Fruit fly (Drosophila melanogaster) whole organism, embryonic: ENCODE data around the gene CG14431.

Experiments
- Atf3 ChIP-seq: fragments of 200-800 bp; sonication (Bioruptor generic); optimal IDR thresholded peaks from 3 replicates; lab custom pipeline; 2016; ENCODE audit warnings: missing biosample characterization, missing genetic modification characterization
- B-H2 ChIP-seq: fragments of 200-800 bp; sonication (Bioruptor generic); optimal IDR thresholded peaks from 2 replicates; lab custom pipeline; 2018; ENCODE audit warnings: missing biosample characterization, mild to moderate bottlenecking, missing genetic modification characterization
- CG10147 ChIP-seq: fragments of 200-800 bp; sonication (Bioruptor generic); optimal IDR thresholded peaks from 2 replicates; lab custom pipeline; 2019; ENCODE audit warnings: missing biosample characterization, mild to moderate bottlenecking, missing genetic modification characterization, moderate library complexity
- CG12155 ChIP-seq: fragments of 200-800 bp; sonication (Bioruptor generic); optimal IDR thresholded peaks from 3 replicates; lab custom pipeline; 2016; ENCODE audit warnings: missing biosample characterization, missing genetic modification characterization
- CG12219 ChIP-seq: fragments of 200-800 bp; sonication (Bioruptor generic); optimal IDR thresholded peaks from 3 replicates; lab custom pipeline; 2018; ENCODE audit warnings: missing biosample characterization, mild to moderate bottlenecking, missing genetic modification characterization
- CG12769 ChIP-seq: fragments of 200-800 bp; sonication (Bioruptor generic); optimal IDR thresholded peaks from 2 replicates; lab custom pipeline; 2019; ENCODE audit warnings: missing biosample characterization, mild to moderate bottlenecking, missing genetic modification characterization, moderate library complexity
- CG14014 ChIP-seq: fragments of 200-800 bp; sonication (Bioruptor generic); IDR thresholded peaks from 2 replicates; pipeline ENCODE4 v1.3.6; 2022; ENCODE audit warnings: missing biosample characterization, missing genetic modification characterization
- CG1603 ChIP-seq: fragments of 200-800 bp; sonication (Bioruptor generic); optimal IDR thresholded peaks from 2 replicates; lab custom pipeline; 2019; ENCODE audit warnings: missing biosample characterization, mild to moderate bottlenecking, missing genetic modification characterization, moderate library complexity
- CG17802 ChIP-seq: fragments of 200-800 bp; sonication (Bioruptor generic); optimal IDR thresholded peaks from 2 replicates; lab custom pipeline; 2018; ENCODE audit warnings: missing biosample characterization, mild to moderate bottlenecking, missing genetic modification characterization, moderate library complexity
- CG18262 ChIP-seq: fragments of 200-800 bp; optimal IDR thresholded peaks from 3 replicates; lab custom pipeline; 2019; ENCODE audit warnings: missing biosample characterization, mild to moderate bottlenecking, missing genetic modification characterization, moderate library complexity
- CG3065 ChIP-seq: fragments of 200-800 bp; sonication (Bioruptor generic); optimal IDR thresholded peaks from 2 replicates; lab custom pipeline; 2016; ENCODE audit warnings: missing biosample characterization, missing genetic modification characterization
- CG3281 ChIP-seq: fragments of 200-800 bp; sonication (Bioruptor generic); optimal IDR thresholded peaks from 3 replicates; lab custom pipeline; 2017; ENCODE audit warnings: missing biosample characterization, mild to moderate bottlenecking, missing genetic modification characterization
- CG8281 ChIP-seq: fragments of 200-800 bp; sonication (Bioruptor generic); optimal IDR thresholded peaks from 2 replicates; lab custom pipeline; 2018; ENCODE audit warnings: missing biosample characterization, mild to moderate bottlenecking, missing genetic modification characterization, moderate library complexity
- CG8388 ChIP-seq: fragments of 200-800 bp; sonication (Bioruptor generic); optimal IDR thresholded peaks from 2 replicates; lab custom pipeline; 2019; ENCODE audit warnings: missing biosample characterization, mild to moderate bottlenecking, missing genetic modification characterization, moderate library complexity
- CHES-1-like ChIP-seq: fragments of 200-800 bp; sonication (Bioruptor generic); optimal IDR thresholded peaks from 2 replicates; lab custom pipeline; 2016; ENCODE audit warnings: missing biosample characterization, missing genetic modification characterization
- Dad ChIP-seq: fragments of 200-800 bp; sonication (Bioruptor generic); optimal IDR thresholded peaks from 3 replicates; lab custom pipeline; 2016; ENCODE audit warnings: missing biosample characterization, missing genetic modification characterization
- Dbx ChIP-seq: fragments of 200-800 bp; sonication (Bioruptor generic); IDR thresholded peaks from 3 replicates; pipeline ENCODE4 v1.3.6; 2022; ENCODE audit warnings: missing biosample characterization, missing genetic modification characterization
- Fer3 ChIP-seq: fragments of 200-800 bp; sonication (Bioruptor generic); optimal IDR thresholded peaks from 2 replicates; lab custom pipeline; 2018; ENCODE audit warnings: missing biosample characterization, mild to moderate bottlenecking, missing genetic modification characterization, moderate library complexity
- Hey ChIP-seq: fragments of 200-800 bp; sonication (Bioruptor generic); optimal IDR thresholded peaks from 3 replicates; lab custom pipeline; 2018; ENCODE audit warnings: missing biosample characterization, mild to moderate bottlenecking, missing genetic modification characterization
- Lpt ChIP-seq: fragments of >200 bp; optimal IDR thresholded peaks from 2 replicates; lab custom pipeline; 2018; ENCODE audit warnings: missing biosample characterization, missing genetic modification characterization
- Mrtf ChIP-seq: fragments of 200-800 bp; sonication (Bioruptor generic); IDR thresholded peaks from 3 replicates; pipeline ENCODE4 v1.3.6; 2022; ENCODE audit warnings: missing biosample characterization, missing genetic modification characterization
- Oli ChIP-seq: fragments of 200-800 bp; sonication (Bioruptor generic); optimal IDR thresholded peaks from 2 replicates; lab custom pipeline; 2018; ENCODE audit warnings: missing biosample characterization, mild to moderate bottlenecking, missing genetic modification characterization, moderate library complexity
- Ptx1 ChIP-seq: fragments of 200-800 bp; sonication (Bioruptor generic); IDR thresholded peaks from 2 replicates; pipeline ENCODE4 v1.3.6; 2022; ENCODE audit warnings: missing biosample characterization, missing genetic modification characterization
- Rfx ChIP-seq: fragments of 200-800 bp; sonication (Bioruptor generic); IDR thresholded peaks from 2 replicates; pipeline ENCODE4 v1.3.6; 2022; ENCODE audit warnings: missing biosample characterization, missing genetic modification characterization
- Sox100B ChIP-seq: fragments of 200-800 bp; sonication (Bioruptor generic); optimal IDR thresholded peaks from 3 replicates; lab custom pipeline; 2018; ENCODE audit warnings: missing biosample characterization, mild to moderate bottlenecking, missing genetic modification characterization
- aop ChIP-seq: fragments of 200-800 bp; sonication (Bioruptor generic); IDR thresholded peaks from 2 replicates; pipeline ENCODE4 v1.3.6; 2022; ENCODE audit warnings: missing biosample characterization, missing genetic modification characterization
- ara ChIP-seq: fragments of 200-800 bp; sonication (Bioruptor generic); IDR thresholded peaks from 2 replicates; pipeline ENCODE4 v1.3.6; 2022; ENCODE audit warnings: missing biosample characterization, missing genetic modification characterization
- croc ChIP-seq: fragments of 200-800 bp; sonication (Bioruptor generic); conservative IDR thresholded peaks from 3 replicates; pipeline ENCODE4 v1.3.6; 2022; ENCODE audit warnings: missing biosample characterization, missing genetic modification characterization
- dmrt11E ChIP-seq: fragments of 200-800 bp; sonication (Bioruptor generic); optimal IDR thresholded peaks from 3 replicates; lab custom pipeline; 2018; ENCODE audit warnings: missing biosample characterization, mild to moderate bottlenecking, missing genetic modification characterization, moderate library complexity
- dmrt99B ChIP-seq: fragments of 200-800 bp; sonication (Bioruptor generic); optimal IDR thresholded peaks from 2 replicates; lab custom pipeline; 2018; ENCODE audit warnings: missing biosample characterization, mild to moderate bottlenecking, missing genetic modification characterization, moderate library complexity
- ems ChIP-seq: fragments of 200-800 bp; sonication (Bioruptor generic); optimal IDR thresholded peaks from 3 replicates; lab custom pipeline; 2016; ENCODE audit warnings: missing biosample characterization, missing genetic modification characterization
- gem ChIP-seq: fragments of 200-800 bp; sonication (Bioruptor generic); optimal IDR thresholded peaks from 2 replicates; lab custom pipeline; 2019; ENCODE audit warnings: missing biosample characterization, mild to moderate bottlenecking, missing genetic modification characterization, moderate library complexity
- h ChIP-seq: fragments of >200 bp; optimal IDR thresholded peaks from 2 replicates; lab custom pipeline; 2017
- inv ChIP-seq: fragments of 200-800 bp; sonication (Bioruptor generic); IDR thresholded peaks from 2 replicates; pipeline ENCODE4 v1.3.6; 2022; ENCODE audit warnings: missing biosample characterization, missing genetic modification characterization; ENCODE audit not compliant: partially characterized antibody
- lab ChIP-seq: fragments of 200-800 bp; sonication (Bioruptor generic); optimal IDR thresholded peaks from 3 replicates; lab custom pipeline; 2017; ENCODE audit warnings: missing biosample characterization, missing genetic modification characterization, mild to moderate bottlenecking, moderate library complexity, missing genetic modification reagents
- lbe ChIP-seq: fragments of 200-800 bp; sonication (Bioruptor generic); optimal IDR thresholded peaks from 2 replicates; lab custom pipeline; 2016; ENCODE audit warnings: missing biosample characterization, mild to moderate bottlenecking, missing genetic modification characterization
- lmd ChIP-seq: fragments of 200-800 bp; sonication (Bioruptor generic); IDR thresholded peaks from 2 replicates; pipeline ENCODE4 v1.3.6; 2022; ENCODE audit warnings: missing biosample characterization, missing genetic modification characterization
- mam ChIP-seq: fragments of 200-800 bp; sonication (Bioruptor generic); optimal IDR thresholded peaks from 3 replicates; lab custom pipeline; 2016; ENCODE audit warnings: missing biosample characterization, missing genetic modification characterization
- pho ChIP-seq: fragments of 200-800 bp; sonication (Bioruptor generic); optimal IDR thresholded peaks from 2 replicates; lab custom pipeline; 2016; ENCODE audit warnings: missing biosample characterization, missing genetic modification characterization
- prd ChIP-seq, 3 experiments: fragments of >200 bp in 2 of 3; fragments of 200-800 bp in 1 of 3; sonication (Bioruptor generic) in 1 of 3; optimal IDR thresholded peaks in 2 of 3; IDR thresholded peaks in 1 of 3; 2 replicates in 2 of 3; 3 replicates in 1 of 3; pipeline versions ENCODE4 v1.3.6 to Lab custom; 2017 to 2022; ENCODE audit warnings: missing biosample characterization in 1 of 3, missing genetic modification characterization in 1 of 3
- row ChIP-seq: fragments of 200-800 bp; sonication (Bioruptor generic); IDR thresholded peaks from 3 replicates; pipeline ENCODE4 v1.3.6; 2022; ENCODE audit warnings: missing biosample characterization, missing genetic modification characterization
- seq ChIP-seq: fragments of 200-800 bp; sonication (Bioruptor generic); IDR thresholded peaks from 2 replicates; pipeline ENCODE4 v1.3.6; 2022; ENCODE audit warnings: missing biosample characterization, missing genetic modification characterization
- tgo ChIP-seq: fragments of 200-800 bp; sonication (Bioruptor generic); IDR thresholded peaks from 3 replicates; pipeline ENCODE4 v1.3.6; 2022; ENCODE audit warnings: missing biosample characterization, missing genetic modification characterization
- tup ChIP-seq: fragments of 200-800 bp; sonication (Bioruptor generic); optimal IDR thresholded peaks from 2 replicates; lab custom pipeline; 2016; ENCODE audit warnings: missing biosample characterization, mild to moderate bottlenecking, missing genetic modification characterization, moderate library complexity
- zen ChIP-seq: fragments of 200-800 bp; sonication (Bioruptor generic); optimal IDR thresholded peaks from 3 replicates; lab custom pipeline; 2018; ENCODE audit warnings: missing biosample characterization, mild to moderate bottlenecking, missing genetic modification characterization, moderate library complexity
- zfh1 ChIP-seq: fragments of 200-800 bp; sonication (Bioruptor generic); IDR thresholded peaks from 3 replicates; pipeline ENCODE4 v1.3.6; 2022; ENCODE audit warnings: missing biosample characterization, missing genetic modification characterization

CG14431 gene

DNA sequence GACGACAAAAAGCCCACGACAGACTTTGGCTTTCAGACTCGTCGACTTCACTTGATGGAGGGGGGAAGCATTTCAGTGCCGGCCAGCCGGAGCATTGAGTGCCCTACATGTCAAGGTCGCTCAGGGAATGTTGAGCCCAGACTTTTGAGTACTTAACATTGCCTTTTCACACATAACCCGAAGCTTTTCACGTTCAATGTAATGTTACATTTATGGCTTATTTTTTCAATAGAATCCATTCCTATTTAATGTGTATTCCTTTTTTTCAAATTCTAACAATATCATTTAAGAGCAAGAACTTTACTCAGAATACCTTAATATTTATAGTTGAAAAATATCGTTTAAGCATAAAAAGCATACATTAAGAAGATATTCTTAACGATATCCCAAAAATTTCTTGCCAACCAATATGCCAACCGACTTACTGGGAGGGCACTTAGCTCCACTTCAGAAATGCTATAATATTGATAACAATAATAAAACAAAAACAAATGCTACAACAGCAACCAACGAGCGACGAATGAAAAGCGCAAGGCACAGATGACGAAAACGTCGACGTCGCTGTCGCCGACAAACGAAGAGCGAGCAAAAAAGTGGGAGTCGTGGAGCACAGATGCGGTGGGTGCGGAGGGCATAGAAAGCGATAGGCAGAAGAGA is 48.2 kb upstream of the CG14431 start (continued):
- TF ChIP-seq CG17802 (no peak), Mrtf (GFP tag; lab: Robert Waterston, UW) (0 out of 3 replicates have a peak, but pooled peaks have one; percentile 48), pho (GFP tag; lab: Kevin White, UChicago) (no peak), inv (GFP tag; lab: Robert Waterston, UW) (no peak), dmrt11E (no peak), Fer3 (tag; lab: Kevin White, UChicago) (peak; percentile 69), CG3065 (GFP tag; lab: Kevin White, UChicago) (no peak), CG10147 (GFP tag; lab: Kevin White, UChicago) (peak; percentile 82)

DNA sequence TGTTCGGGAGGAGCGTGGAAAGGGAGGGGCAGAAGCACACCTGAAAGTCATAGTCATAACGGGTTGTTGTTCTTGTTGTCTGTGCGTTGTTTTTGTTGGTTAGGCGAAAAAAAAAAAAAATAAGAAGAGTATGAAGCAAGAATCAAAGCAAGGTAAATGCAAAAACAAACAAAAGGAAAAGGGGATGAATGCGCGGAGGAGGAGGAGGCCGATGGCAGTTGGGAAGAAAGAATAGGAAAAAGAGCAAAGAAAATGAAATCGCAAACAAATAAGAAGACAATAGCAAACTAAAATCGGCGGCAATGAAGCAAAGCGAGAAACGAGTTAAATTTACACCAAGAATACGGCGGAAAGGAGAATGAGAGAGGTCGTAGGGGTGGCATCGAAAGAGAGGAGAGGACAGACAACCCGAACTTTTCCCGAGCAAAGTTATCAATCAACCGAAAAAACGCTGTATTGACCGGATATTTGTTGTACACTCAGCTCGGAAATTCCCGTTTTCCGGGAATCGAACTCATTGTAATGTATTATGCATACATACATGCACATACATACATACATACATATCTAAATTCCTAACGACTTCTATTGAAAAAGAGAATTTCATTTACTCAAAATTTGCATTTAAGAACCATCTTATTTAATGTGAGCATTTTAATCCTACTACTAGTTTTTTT is 47.5 kb upstream of the CG14431 start:
- TF ChIP-seq gem (tag; lab: Kevin White, UChicago) (peak; percentile 51), aop (no peak), CG12769 (tag; lab: Kevin White, UChicago) (peak; percentile 5), seq (no peak), zfh1 (GFP tag; lab: Robert Waterston, UW) (peak; percentile 43; the same call in 1 of the 3 replicates), row (peak; percentile 44; the same call in 2 of the 3 replicates), CG14014 (peak; percentile 50; the same call in 1 of the 2 replicates), Dad (GFP tag; lab: Kevin White, UChicago) (no peak), lbe (GFP tag; lab: Kevin White, UChicago) (no peak), croc (GFP tag; lab: Robert Waterston, UW) (no peak), CHES-1-like (GFP tag; lab: Kevin White, UChicago) (no peak), CG1603 (tag; lab: Kevin White, UChicago) (peak; percentile 4), CG8388 (peak; percentile 26), CG3281 (GFP tag; lab: Kevin White, UChicago) (peak; percentile 46), Sox100B (GFP tag; lab: Kevin White, UChicago) (peak; percentile 1), dmrt99B (tag; lab: Kevin White, UChicago) (peak; percentile 37), Ptx1 (GFP tag; lab: Robert Waterston, UW) (peak; percentile 57; the same call in 1 of the 2 replicates), tgo (GFP tag; lab: Robert Waterston, UW) (peak; percentile 42; the same call in 1 of the 3 replicates), Atf3 (no peak), Oli (peak; percentile 51), h (lab: Kevin White, UChicago) (no peak), tup (GFP tag; lab: Kevin White, UChicago) (no peak), CG12219 (GFP tag; lab: Kevin White, UChicago) (peak; percentile 7), CG8281 (tag; lab: Kevin White, UChicago) (peak; percentile 6), B-H2 (GFP tag; lab: Kevin White, UChicago) (no peak), ara (GFP tag; lab: Robert Waterston, UW) (peak; percentile 46; the same call in 1 of the 2 replicates), ems (GFP tag; lab: Kevin White, UChicago) (no peak), lmd (GFP tag; lab: Robert Waterston, UW) (peak; percentile 29; the same call in 1 of the 2 replicates), lab (peak; percentile 43), prd (optimal IDR thresholded peaks at IDR 0.05; lab: Kevin White, UChicago) (no peak), prd (GFP tag; IDR thresholded peaks at IDR 0.05; lab: Robert Waterston, UW) (peak; percentile 22; the same call in 1 of the 3 replicates), Lpt (no peak), Rfx (GFP tag; lab: Robert Waterston, UW) (peak; percentile 68), Dbx (GFP tag; lab: Robert Waterston, UW) (peak; percentile 29; the same call in 1 of the 3 replicates), CG12155 (GFP tag; lab: Kevin White, UChicago) (no peak), mam (peak; percentile 10), Hey (tag; lab: Kevin White, UChicago) (no peak), zen (tag; lab: Kevin White, UChicago) (peak; percentile 25), Fer3 (tag; lab: Kevin White, UChicago) (peak; percentile 24), CG18262 (tag; lab: Kevin White, UChicago) (peak; percentile 55)
